Fruit fly (Drosophila melanogaster) whole organism, embryonic: Measurements from ENCODE around the gene CG32599.

ENCODE experiments used
- B-H2 ChIP-seq: fragments of 200-800 bp; sonication (Bioruptor generic); optimal IDR thresholded peaks from 2 replicates; lab custom pipeline; 2018; ENCODE audit warnings: missing biosample characterization, mild to moderate bottlenecking, missing genetic modification characterization
- CG10565 ChIP-seq: fragments of 200-800 bp; sonication (Bioruptor generic); optimal IDR thresholded peaks from 3 replicates; lab custom pipeline; 2016; ENCODE audit warnings: missing biosample characterization, mild to moderate bottlenecking, missing genetic modification characterization
- CG10979 ChIP-seq: fragments of 200-800 bp; sonication (Bioruptor generic); optimal IDR thresholded peaks from 2 replicates; lab custom pipeline; 2018; ENCODE audit warnings: missing biosample characterization, mild to moderate bottlenecking, missing genetic modification characterization, moderate library complexity
- CG12744 ChIP-seq: fragments of 200-800 bp; sonication (Bioruptor generic); optimal IDR thresholded peaks from 2 replicates; lab custom pipeline; 2016; ENCODE audit warnings: missing biosample characterization, missing genetic modification characterization
- CG13123 ChIP-seq: fragments of 200-800 bp; sonication (Bioruptor generic); optimal IDR thresholded peaks from 2 replicates; lab custom pipeline; 2016; ENCODE audit warnings: missing biosample characterization, missing genetic modification characterization
- CG14667 ChIP-seq: fragments of 200-800 bp; sonication (Bioruptor generic); IDR thresholded peaks from 2 replicates; pipeline ENCODE4 v1.3.6; 2022; ENCODE audit warnings: missing biosample characterization, missing genetic modification characterization
- CG15601 ChIP-seq: fragments of 200-800 bp; sonication (Bioruptor generic); optimal IDR thresholded peaks from 3 replicates; lab custom pipeline; 2019; ENCODE audit warnings: missing biosample characterization, mild to moderate bottlenecking, missing genetic modification characterization, moderate library complexity
- CG1602 ChIP-seq: fragments of 200-800 bp; sonication (Bioruptor generic); optimal IDR thresholded peaks from 3 replicates; lab custom pipeline; 2016; ENCODE audit warnings: missing biosample characterization, missing genetic modification characterization
- CG1603 ChIP-seq: fragments of 200-800 bp; sonication (Bioruptor generic); optimal IDR thresholded peaks from 2 replicates; lab custom pipeline; 2019; ENCODE audit warnings: missing biosample characterization, mild to moderate bottlenecking, missing genetic modification characterization, moderate library complexity
- CG17328 ChIP-seq: fragments of 200-800 bp; sonication (Bioruptor generic); IDR thresholded peaks from 2 replicates; pipeline ENCODE4 v1.3.6; 2022; ENCODE audit warnings: missing biosample characterization, missing genetic modification characterization
- CG18262 ChIP-seq: fragments of 200-800 bp; optimal IDR thresholded peaks from 3 replicates; lab custom pipeline; 2019; ENCODE audit warnings: missing biosample characterization, mild to moderate bottlenecking, missing genetic modification characterization, moderate library complexity
- CG30403 ChIP-seq: fragments of 200-800 bp; sonication (Bioruptor generic); optimal IDR thresholded peaks from 3 replicates; lab custom pipeline; 2016; ENCODE audit warnings: missing biosample characterization, missing genetic modification characterization
- CG31224 ChIP-seq: fragments of 200-800 bp; sonication (Bioruptor generic); IDR thresholded peaks from 2 replicates; pipeline ENCODE4 v1.3.6; 2022; ENCODE audit warnings: missing biosample characterization, missing genetic modification characterization
- CG4617 ChIP-seq: fragments of 200-800 bp; sonication (Bioruptor generic); optimal IDR thresholded peaks from 3 replicates; lab custom pipeline; 2016; ENCODE audit warnings: missing biosample characterization, missing genetic modification characterization, borderline replicate concordance
- CG7556 ChIP-seq: fragments of 200-800 bp; sonication (Bioruptor generic); optimal IDR thresholded peaks from 2 replicates; lab custom pipeline; 2017; ENCODE audit warnings: missing biosample characterization, mild to moderate bottlenecking, missing genetic modification characterization
- CG7928 ChIP-seq: fragments of 200-800 bp; sonication (Bioruptor generic); optimal IDR thresholded peaks from 2 replicates; lab custom pipeline; 2017; ENCODE audit warnings: missing biosample characterization, mild to moderate bottlenecking, missing genetic modification characterization
- CG8290 ChIP-seq, 3 experiments: fragments of 200-800 bp; sonication (Bioruptor generic); optimal IDR thresholded peaks; 2 replicates each; lab custom pipeline; 2016 to 2019; ENCODE audit warnings: missing biosample characterization in 3 of 3, missing genetic modification characterization in 3 of 3, mild to moderate bottlenecking in 2 of 3, moderate library complexity in 1 of 3
- Doc3 ChIP-seq: fragments of 200-800 bp; sonication (Bioruptor generic); IDR thresholded peaks from 3 replicates; pipeline ENCODE4 v1.3.6; 2022; ENCODE audit warnings: missing biosample characterization, missing genetic modification characterization; ENCODE audit not compliant: partially characterized antibody
- Hr39 ChIP-seq: fragments of >200 bp; optimal IDR thresholded peaks from 2 replicates; lab custom pipeline; 2017
- MBD-R2 ChIP-seq: fragments of 200-800 bp; sonication (Bioruptor generic); IDR thresholded peaks from 2 replicates; pipeline ENCODE4 v1.3.6; 2022; ENCODE audit warnings: missing biosample characterization, missing genetic modification characterization
- PHDP ChIP-seq: fragments of 200-800 bp; sonication (Bioruptor generic); optimal IDR thresholded peaks from 3 replicates; lab custom pipeline; 2018; ENCODE audit warnings: missing biosample characterization, mild to moderate bottlenecking, missing genetic modification characterization, moderate library complexity
- Rfx ChIP-seq: fragments of 200-800 bp; sonication (Bioruptor generic); IDR thresholded peaks from 2 replicates; pipeline ENCODE4 v1.3.6; 2022; ENCODE audit warnings: missing biosample characterization, missing genetic modification characterization
- Ssrp ChIP-seq: fragments of 200-800 bp; sonication (Bioruptor generic); optimal IDR thresholded peaks from 2 replicates; lab custom pipeline; 2018; ENCODE audit warnings: missing biosample characterization, mild to moderate bottlenecking, missing genetic modification characterization, moderate library complexity
- Usf ChIP-seq: fragments of 200-800 bp; sonication (Bioruptor generic); optimal IDR thresholded peaks from 2 replicates; lab custom pipeline; 2017; ENCODE audit warnings: missing genotype, missing biosample characterization, missing genetic modification characterization
- amos ChIP-seq: fragments of 200-800 bp; sonication (Bioruptor generic); IDR thresholded peaks from 2 replicates; pipeline ENCODE4 v1.3.6; 2022; ENCODE audit warnings: missing biosample characterization, missing genetic modification characterization; ENCODE audit not compliant: partially characterized antibody
- bcd ChIP-seq: fragments of 200-800 bp; sonication (Bioruptor generic); optimal IDR thresholded peaks from 2 replicates; lab custom pipeline; 2017; ENCODE audit warnings: missing biosample characterization, mild to moderate bottlenecking, missing genetic modification characterization
- cato ChIP-seq: fragments of 200-800 bp; sonication (Bioruptor generic); optimal IDR thresholded peaks from 2 replicates; lab custom pipeline; 2016; ENCODE audit warnings: missing biosample characterization, missing genetic modification characterization, borderline replicate concordance
- caup ChIP-seq: fragments of 200-800 bp; sonication (Bioruptor generic); optimal IDR thresholded peaks from 3 replicates; lab custom pipeline; 2017; ENCODE audit warnings: missing biosample characterization, mild to moderate bottlenecking, missing genetic modification characterization, moderate library complexity; ENCODE audit not compliant: severe bottlenecking
- chinmo ChIP-seq: fragments of 200-800 bp; sonication (Bioruptor generic); IDR thresholded peaks from 4 replicates; pipeline ENCODE4 v1.3.6; 2022; ENCODE audit warnings: missing biosample characterization, missing genetic modification characterization; ENCODE audit not compliant: partially characterized antibody
- chm ChIP-seq: fragments of 200-800 bp; sonication (Bioruptor generic); IDR thresholded peaks from 2 replicates; pipeline ENCODE4 v1.3.6; 2022; ENCODE audit warnings: missing biosample characterization, missing genetic modification characterization
- crc ChIP-seq: fragments of 200-800 bp; sonication (Bioruptor generic); optimal IDR thresholded peaks from 2 replicates; lab custom pipeline; 2016; ENCODE audit warnings: missing biosample characterization, missing genetic modification characterization
- dati ChIP-seq: fragments of 200-800 bp; sonication (Bioruptor generic); IDR thresholded peaks from 2 replicates; pipeline ENCODE4 v1.3.6; 2022; ENCODE audit warnings: missing biosample characterization, missing genetic modification characterization
- dpn ChIP-seq, 2 experiments: fragments of 200-800 bp; sonication (Bioruptor generic); optimal IDR thresholded peaks; 3 replicates each; lab custom pipeline; 2016; ENCODE audit warnings: missing biosample characterization in 2 of 2, missing genetic modification characterization in 2 of 2
- emc ChIP-seq: fragments of 200-800 bp; sonication (Bioruptor generic); optimal IDR thresholded peaks from 2 replicates; lab custom pipeline; 2016; ENCODE audit warnings: missing biosample characterization, missing genetic modification characterization
- ewg ChIP-seq: fragments of 200-800 bp; sonication (Bioruptor generic); optimal IDR thresholded peaks from 3 replicates; lab custom pipeline; 2017; ENCODE audit warnings: mild to moderate bottlenecking, missing biosample characterization, missing genetic modification reagents, missing genetic modification characterization
- fd64A ChIP-seq: fragments of 200-800 bp; sonication (Bioruptor generic); optimal IDR thresholded peaks from 3 replicates; lab custom pipeline; 2018; ENCODE audit warnings: missing biosample characterization, mild to moderate bottlenecking, missing genetic modification characterization
- hb ChIP-seq: fragments of 200-800 bp; sonication (Bioruptor generic); IDR thresholded peaks from 3 replicates; pipeline ENCODE4 v1.3.6; 2022; ENCODE audit warnings: missing biosample characterization, missing genetic modification characterization; ENCODE audit not compliant: partially characterized antibody
- hbn ChIP-seq: fragments of 200-800 bp; sonication (Bioruptor generic); IDR thresholded peaks from 2 replicates; pipeline ENCODE4 v1.3.6; 2022; ENCODE audit warnings: missing biosample characterization, missing genetic modification characterization; ENCODE audit not compliant: partially characterized antibody
- her ChIP-seq: fragments of 200-800 bp; sonication (Bioruptor generic); optimal IDR thresholded peaks from 2 replicates; lab custom pipeline; 2016; ENCODE audit warnings: missing biosample characterization, missing genetic modification characterization
- knrl ChIP-seq: fragments of 200-800 bp; sonication (Bioruptor generic); IDR thresholded peaks from 3 replicates; pipeline ENCODE4 v1.3.6; 2022; ENCODE audit warnings: missing biosample characterization, missing genetic modification characterization; ENCODE audit not compliant: partially characterized antibody
- lab ChIP-seq: fragments of 200-800 bp; sonication (Bioruptor generic); optimal IDR thresholded peaks from 3 replicates; lab custom pipeline; 2017; ENCODE audit warnings: missing biosample characterization, missing genetic modification characterization, mild to moderate bottlenecking, moderate library complexity, missing genetic modification reagents
- otp ChIP-seq: fragments of 200-800 bp; sonication (Bioruptor generic); IDR thresholded peaks from 3 replicates; pipeline ENCODE4, ENCODE4 v1.3.6; 2022; ENCODE audit warnings: missing biosample characterization, missing genetic modification characterization
- pan ChIP-seq, 4 experiments: fragments of >200 bp in 3 of 4; fragments of 200-800 bp in 1 of 4; sonication (Bioruptor generic) in 1 of 4; optimal IDR thresholded peaks in 3 of 4; IDR thresholded peaks in 1 of 4; 2 replicates each; pipeline versions ENCODE4 v1.3.6 to Lab custom; 2017 to 2022; ENCODE audit warnings: missing biosample characterization in 2 of 4, missing genetic modification characterization in 2 of 4, mixed read lengths in 1 of 4
- pho ChIP-seq: fragments of 200-800 bp; sonication (Bioruptor generic); optimal IDR thresholded peaks from 2 replicates; lab custom pipeline; 2016; ENCODE audit warnings: missing biosample characterization, missing genetic modification characterization
- pita ChIP-seq: fragments of 200-800 bp; sonication (Bioruptor generic); optimal IDR thresholded peaks from 2 replicates; lab custom pipeline; 2017; ENCODE audit warnings: missing biosample characterization, mild to moderate bottlenecking, missing genetic modification characterization
- sima ChIP-seq: fragments of 200-800 bp; sonication (Bioruptor generic); optimal IDR thresholded peaks from 2 replicates; lab custom pipeline; 2016; ENCODE audit warnings: missing biosample characterization, missing genetic modification characterization
- sna ChIP-seq: fragments of 200-800 bp; sonication (Bioruptor generic); IDR thresholded peaks from 2 replicates; pipeline ENCODE4 v1.3.6; 2022; ENCODE audit warnings: missing biosample characterization, missing genetic modification characterization; ENCODE audit not compliant: partially characterized antibody
- sr ChIP-seq: fragments of 200-800 bp; sonication (Bioruptor generic); IDR thresholded peaks from 3 replicates; pipeline ENCODE4 v1.3.6; 2022; ENCODE audit warnings: missing biosample characterization, missing genetic modification characterization

The CG32599 gene

DNA sequence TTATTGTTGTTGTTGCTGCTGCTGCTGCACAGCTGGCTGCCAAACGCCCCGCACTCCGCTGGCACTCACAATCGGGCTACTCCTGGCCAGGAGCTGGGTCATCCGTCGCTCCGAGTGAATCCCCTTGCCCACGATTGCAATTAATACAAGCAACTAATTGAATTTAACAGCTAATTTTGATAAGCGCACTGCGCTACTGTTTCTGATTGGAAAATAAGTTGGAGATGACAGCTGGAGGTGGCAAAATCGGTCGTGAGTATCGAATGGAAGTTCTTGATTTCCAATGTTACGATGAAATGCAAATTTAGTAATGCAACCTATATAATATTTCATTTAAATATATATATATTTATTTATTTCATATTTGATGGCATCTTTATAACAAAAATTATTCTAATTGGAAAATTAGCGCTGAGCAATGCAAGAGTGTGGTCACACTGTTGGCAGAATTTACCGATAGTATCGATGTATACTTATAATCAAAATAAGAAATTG lies 9.6 kb upstream of the CG32599 start, which contains the start of gene CG42271 (continued):
- peak; percentile 5 for TF ChIP-seq ewg (GFP tag; lab: Kevin White, UChicago)
- TF ChIP-seq her: no peak
- TF ChIP-seq CG10979 (tag; lab: Kevin White, UChicago): peak; percentile 5
- no peak for TF ChIP-seq CG7928
- TF ChIP-seq emc (GFP tag; lab: Kevin White, UChicago): no peak
- peak; percentile 24 for TF ChIP-seq CG7556 (GFP tag; lab: Kevin White, UChicago)
- TF ChIP-seq CG8290 (GFP tag; optimal IDR thresholded peaks at IDR 0.05; lab: Kevin White, UChicago): peak; percentile 18
- TF ChIP-seq CG8290 (tag; optimal IDR thresholded peaks at IDR 0.05; lab: Kevin White, UChicago): no peak
- no peak for TF ChIP-seq CG13123 (GFP tag; lab: Kevin White, UChicago)
- 0 out of 3 replicates have a peak, but pooled peaks have one; percentile 7 for TF ChIP-seq otp (GFP tag; lab: Robert Waterston, UW)
- no peak for TF ChIP-seq CG10565
- peak; percentile 50 for TF ChIP-seq CG4617 (GFP tag; lab: Kevin White, UChicago)
- TF ChIP-seq CG12744 (GFP tag; lab: Kevin White, UChicago): no peak
- peak; percentile 40 for TF ChIP-seq Ssrp (tag; lab: Kevin White, UChicago)
- no peak for TF ChIP-seq pho (GFP tag; lab: Kevin White, UChicago)
- peak; percentile 53 for TF ChIP-seq CG18262 (tag; lab: Kevin White, UChicago)
- no peak for TF ChIP-seq chm (GFP tag; lab: Robert Waterston, UW)
- no peak for TF ChIP-seq pan (optimal IDR thresholded peaks at IDR 0.05; lab: Kevin White, UChicago)
- peak in 1 of 2 experiments; percentile 6 for TF ChIP-seq pan (GFP tag; optimal IDR thresholded peaks at IDR 0.05 in 1 of 2, IDR thresholded peaks at IDR 0.05 in 1 of 2)
- TF ChIP-seq Usf (GFP tag; lab: Kevin White, UChicago): no peak
- TF ChIP-seq dati (GFP tag; lab: Robert Waterston, UW): no peak
- TF ChIP-seq hb (GFP tag; lab: Robert Waterston, UW): peak; percentile 93
- TF ChIP-seq crc: no peak
- no peak for TF ChIP-seq PHDP (tag; lab: Kevin White, UChicago)
- peak in 1 of 2 experiments; percentile 4 for TF ChIP-seq dpn (GFP tag; optimal IDR thresholded peaks at IDR 0.05; lab: Kevin White, UChicago)
- peak; percentile 12 for TF ChIP-seq CG1602 (GFP tag; lab: Kevin White, UChicago)
- TF ChIP-seq CG14667 (GFP tag; lab: Robert Waterston, UW): no peak
- TF ChIP-seq CG30403 (GFP tag; lab: Kevin White, UChicago): peak; percentile 43
- TF ChIP-seq sr: no peak
- TF ChIP-seq amos: peak; percentile 89
- TF ChIP-seq CG31224 (GFP tag; lab: Robert Waterston, UW): no peak
- TF ChIP-seq knrl (GFP tag; lab: Robert Waterston, UW): peak; percentile 97
- TF ChIP-seq bcd (GFP tag; lab: Kevin White, UChicago): peak; percentile 9
- TF ChIP-seq sima: no peak
- TF ChIP-seq hbn (GFP tag; lab: Robert Waterston, UW): peak; percentile 86
- peak; percentile 47 for TF ChIP-seq MBD-R2 (GFP tag; lab: Robert Waterston, UW)
- TF ChIP-seq CG15601: peak; percentile 41
- TF ChIP-seq pita (GFP tag; lab: Kevin White, UChicago): no peak
- TF ChIP-seq CG17328 (GFP tag; lab: Robert Waterston, UW): no peak
- no peak for TF ChIP-seq B-H2
- TF ChIP-seq Hr39: no peak
- TF ChIP-seq lab (GFP tag; lab: Kevin White, UChicago): no peak
- TF ChIP-seq Doc3 (GFP tag; lab: Robert Waterston, UW): peak; percentile 96
- TF ChIP-seq fd64A (GFP tag; lab: Kevin White, UChicago): no peak
- TF ChIP-seq CG1603 (tag; lab: Kevin White, UChicago): no peak
- TF ChIP-seq caup (GFP tag; lab: Kevin White, UChicago): no peak
- TF ChIP-seq cato: no peak
- peak; percentile 95 for TF ChIP-seq sna (GFP tag; lab: Robert Waterston, UW)
- TF ChIP-seq chinmo (GFP tag; lab: Robert Waterston, UW): 0 out of 4 replicates have a peak, but pooled peaks have one; percentile 48
- TF ChIP-seq Rfx (GFP tag; lab: Robert Waterston, UW): peak; percentile 50; the same call in 1 of the 2 replicates
